Worm (Caenorhabditis elegans) whole organism, mixed stage, embryonic: ENCODE data around the gene F16G10.11.

Source experiments
- M03D4.4 ChIP-seq: sonication (generic microtip); optimal IDR thresholded peaks from 2 replicates; lab custom pipeline; 2017; ENCODE audit warnings: mild to moderate bottlenecking, missing genetic modification characterization, missing compliant biosample characterization
- bed-3 ChIP-seq: fragments of 200-800 bp; sonication (Bioruptor generic); optimal IDR thresholded peaks from 3 replicates; lab custom pipeline; 2018; ENCODE audit warnings: mild to moderate bottlenecking, missing genetic modification characterization, moderate library complexity, missing compliant biosample characterization
- blmp-1 ChIP-seq: fragments of 150-350 bp; optimal IDR thresholded peaks from 2 replicates; lab custom pipeline; 2014; ENCODE audit warnings: missing biosample characterization, missing genetic modification characterization
- ceh-39 ChIP-seq: fragments of 150-350 bp; optimal IDR thresholded peaks from 2 replicates; lab custom pipeline; 2014; ENCODE audit warnings: missing biosample characterization, missing genetic modification characterization
- ceh-43 ChIP-seq: fragments of 200-800 bp; sonication (Bioruptor generic); optimal IDR thresholded peaks from 2 replicates; lab custom pipeline; 2018; ENCODE audit warnings: mild to moderate bottlenecking, missing genetic modification characterization, moderate library complexity, missing compliant biosample characterization
- ceh-83 ChIP-seq: fragments of 200-800 bp; sonication (Bioruptor generic); optimal IDR thresholded peaks from 2 replicates; lab custom pipeline; 2018; ENCODE audit warnings: mild to moderate bottlenecking, missing genetic modification characterization, missing compliant biosample characterization
- ces-1 ChIP-seq: fragments of 150-350 bp; optimal IDR thresholded peaks from 2 replicates; lab custom pipeline; 2014; ENCODE audit warnings: missing biosample characterization, missing genetic modification reagents, missing genetic modification characterization
- cnd-1 ChIP-seq: fragments of 200-800 bp; sonication (Bioruptor generic); optimal IDR thresholded peaks from 2 replicates; lab custom pipeline; 2018; ENCODE audit warnings: mild to moderate bottlenecking, missing genetic modification characterization, missing compliant biosample characterization
- drap-1 ChIP-seq: fragments of 200-800 bp; sonication (Bioruptor generic); optimal IDR thresholded peaks from 3 replicates; lab custom pipeline; 2018; ENCODE audit warnings: mild to moderate bottlenecking, missing genetic modification characterization, missing compliant biosample characterization
- elt-1 ChIP-seq: sonication (generic microtip); optimal IDR thresholded peaks from 2 replicates; lab custom pipeline; 2017; ENCODE audit warnings: missing genetic modification characterization, mild to moderate bottlenecking, missing compliant biosample characterization, antibody characterized with exemption, moderate library complexity, borderline replicate concordance; ENCODE audit not compliant: insufficient read depth
- flh-1 ChIP-seq: fragments of 200-800 bp; sonication (Bioruptor generic); optimal IDR thresholded peaks from 2 replicates; lab custom pipeline; 2018; ENCODE audit warnings: mild to moderate bottlenecking, missing genetic modification characterization, moderate library complexity, missing compliant biosample characterization
- ham-2 ChIP-seq: fragments of 200-800 bp; sonication (Bioruptor generic); optimal IDR thresholded peaks from 2 replicates; lab custom pipeline; 2018; ENCODE audit warnings: mild to moderate bottlenecking, missing genetic modification characterization, missing compliant biosample characterization
- hlh-1 ChIP-seq: fragments of 150-350 bp; optimal IDR thresholded peaks from 2 replicates; lab custom pipeline; 2014; ENCODE audit warnings: missing biosample characterization, missing genetic modification reagents, missing genetic modification characterization
- lin-13 ChIP-seq: fragments of 150-350 bp; optimal IDR thresholded peaks from 2 replicates; lab custom pipeline; 2014; ENCODE audit warnings: missing biosample characterization, missing genetic modification characterization
- lsy-2 ChIP-seq: fragments of 150-350 bp; optimal IDR thresholded peaks from 2 replicates; lab custom pipeline; 2014; ENCODE audit warnings: missing biosample characterization, missing genetic modification characterization
- mls-2 ChIP-seq: sonication (generic microtip); optimal IDR thresholded peaks from 2 replicates; lab custom pipeline; 2016; ENCODE audit warnings: mild to moderate bottlenecking, missing genetic modification characterization, moderate library complexity, missing compliant biosample characterization
- nhr-12 ChIP-seq: fragments of 150-350 bp; optimal IDR thresholded peaks from 2 replicates; lab custom pipeline; 2014; ENCODE audit warnings: missing biosample characterization, missing genetic modification characterization
- nhr-28 ChIP-seq: fragments of 150-350 bp; optimal IDR thresholded peaks from 2 replicates; lab custom pipeline; 2014; ENCODE audit warnings: missing biosample characterization, missing genetic modification characterization
- nhr-76 ChIP-seq: sonication (generic microtip); optimal IDR thresholded peaks from 2 replicates; lab custom pipeline; 2017; ENCODE audit warnings: missing biosample characterization, missing genetic modification characterization
- pha-4 ChIP-seq: fragments of 150-350 bp; optimal IDR thresholded peaks from 2 replicates; lab custom pipeline; 2018; ENCODE audit warnings: missing biosample characterization, missing genetic modification reagents, missing genetic modification characterization
- sem-2 ChIP-seq: fragments of 200-800 bp; sonication (Bioruptor generic); optimal IDR thresholded peaks from 2 replicates; lab custom pipeline; 2018; ENCODE audit warnings: mild to moderate bottlenecking, missing genetic modification characterization, missing compliant biosample characterization
- sptf-1 ChIP-seq: sonication (generic microtip); optimal IDR thresholded peaks from 2 replicates; lab custom pipeline; 2017; ENCODE audit warnings: mild to moderate bottlenecking, missing genetic modification characterization, moderate library complexity, missing compliant biosample characterization
- tbx-8 ChIP-seq: fragments of 200-800 bp; sonication (Bioruptor generic); optimal IDR thresholded peaks from 2 replicates; lab custom pipeline; 2018; ENCODE audit warnings: mild to moderate bottlenecking, missing genetic modification characterization, moderate library complexity, missing compliant biosample characterization
- unc-120 ChIP-seq: sonication (generic microtip); optimal IDR thresholded peaks from 2 replicates; lab custom pipeline; 2017; ENCODE audit warnings: missing genetic modification characterization, missing compliant biosample characterization; ENCODE audit not compliant: poor library complexity, severe bottlenecking
- unc-39 ChIP-seq: fragments of 150-350 bp; optimal IDR thresholded peaks from 2 replicates; lab custom pipeline; 2014; ENCODE audit warnings: missing biosample characterization, missing genetic modification characterization
- unc-62 ChIP-seq: fragments of 150-350 bp; optimal IDR thresholded peaks from 2 replicates; lab custom pipeline; 2014; ENCODE audit warnings: missing biosample characterization, missing genetic modification reagents, missing genetic modification characterization
- ztf-11 ChIP-seq: fragments of 150-350 bp; optimal IDR thresholded peaks from 2 replicates; lab custom pipeline; 2014; ENCODE audit warnings: missing biosample characterization, missing genetic modification characterization

The F16G10.11 gene

DNA sequence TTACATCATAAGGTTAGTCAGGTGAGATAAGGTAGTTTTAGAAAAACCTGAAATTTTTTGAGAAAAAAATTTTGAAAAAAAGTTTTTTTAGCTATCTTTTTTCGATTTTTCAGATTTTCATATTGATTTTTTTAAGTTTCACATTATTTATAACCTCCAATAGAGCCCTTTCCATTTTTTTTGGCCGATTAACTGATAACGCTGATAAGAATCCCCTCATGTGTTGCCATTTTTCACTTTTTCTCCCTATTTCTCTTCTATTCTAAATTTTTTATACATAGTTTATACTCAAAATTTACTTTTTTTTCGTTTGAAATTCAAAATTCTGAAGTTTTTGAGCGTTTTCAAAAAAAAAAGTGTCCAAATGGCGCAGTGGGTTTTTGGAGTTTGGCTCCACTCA is 44.5 kb upstream of the F16G10.11 start:
- TF ChIP-seq ces-1 (GFP tag; lab: Kevin White, UChicago) = no peak
- no peak for TF ChIP-seq flh-1
- TF ChIP-seq ceh-43 (GFP tag; lab: Kevin White, UChicago) = no peak
- no peak for TF ChIP-seq nhr-12 (tag; lab: Kevin White, UChicago)
- TF ChIP-seq M03D4.4 (tag; lab: Kevin White, UChicago) = no peak
- TF ChIP-seq drap-1 (GFP tag; lab: Kevin White, UChicago) = no peak
- no peak for TF ChIP-seq tbx-8 (GFP tag; lab: Kevin White, UChicago)
- TF ChIP-seq lin-13 (tag; lab: Kevin White, UChicago) = no peak
- TF ChIP-seq sem-2 (GFP tag; lab: Kevin White, UChicago) = no peak
- TF ChIP-seq ztf-11 (tag; lab: Kevin White, UChicago) = no peak
- TF ChIP-seq ceh-39 (tag; lab: Kevin White, UChicago) = no peak
- TF ChIP-seq sptf-1 = no peak
- no peak for TF ChIP-seq mls-2 (tag; lab: Kevin White, UChicago)
- no peak for TF ChIP-seq cnd-1 (tag; lab: Kevin White, UChicago)
- TF ChIP-seq ham-2 = no peak
- TF ChIP-seq pha-4 (tag; lab: Kevin White, UChicago) = no peak
- no peak for TF ChIP-seq unc-39 (tag; lab: Kevin White, UChicago)
- TF ChIP-seq lsy-2 (tag; lab: Kevin White, UChicago) = no peak
- TF ChIP-seq hlh-1 (tag; lab: Kevin White, UChicago) = no peak

ce11 chrII:2436757-2437156 is 43.0 kb upstream of the F16G10.11 start:
- no peak for TF ChIP-seq bed-3 (GFP tag; lab: Kevin White, UChicago)
- peak; percentile 97 for TF ChIP-seq elt-1 (tag; lab: Kevin White, UChicago)
- TF ChIP-seq, all 35 proteins: peak for 1

DNA sequence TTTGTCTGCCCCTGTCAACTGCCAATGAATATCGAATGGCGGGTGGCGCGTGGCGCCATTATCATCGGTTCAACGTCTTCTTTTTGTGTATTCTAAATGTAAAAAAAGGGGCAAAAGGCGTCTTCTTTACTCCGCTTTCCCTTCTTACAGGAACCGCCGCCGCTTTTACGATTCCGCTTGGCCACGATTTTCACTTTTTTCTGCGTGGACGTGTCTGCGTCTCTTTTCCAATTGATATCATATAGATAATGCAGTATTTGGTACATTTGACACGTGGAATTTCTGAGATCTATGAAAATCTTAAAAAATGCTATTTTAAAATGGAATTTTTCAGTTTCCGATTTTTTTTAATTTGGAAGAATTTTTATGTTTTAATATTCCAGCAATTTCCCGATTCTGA is 41.8 kb upstream of the F16G10.11 start:
- TF ChIP-seq pha-4 (tag; lab: Kevin White, UChicago) (no peak), ham-2 (no peak), drap-1 (GFP tag; lab: Kevin White, UChicago) (no peak), blmp-1 (peak; percentile 76), M03D4.4 (tag; lab: Kevin White, UChicago) (no peak), ceh-83 (no peak)

DNA sequence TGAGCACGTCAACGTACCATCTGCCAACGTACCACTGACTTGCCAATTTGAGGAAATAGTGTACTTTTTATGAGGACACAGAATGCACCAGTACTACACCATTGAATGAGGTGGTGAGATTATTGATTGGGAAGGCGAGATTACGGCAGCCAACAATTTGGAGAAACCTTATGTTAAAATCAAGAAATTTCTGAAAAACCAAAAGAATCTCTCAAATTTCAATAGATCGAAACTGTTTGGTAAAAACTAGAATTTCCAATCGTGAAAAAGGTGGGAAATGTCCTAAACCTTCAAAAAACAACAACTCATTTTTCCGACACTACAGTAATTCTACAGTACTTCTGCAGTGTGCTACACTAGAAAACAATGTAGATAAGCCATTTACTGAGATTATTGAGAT is 38.3 kb upstream of the F16G10.11 start, which contains the start of gene ceh-86:
ceh-86 (minus strand) TSS at position 101 of the 400 bp plus-strand sequence.
- TF ChIP-seq unc-62 (GFP tag; lab: Kevin White, UChicago) = no peak
- TF ChIP-seq cnd-1 (tag; lab: Kevin White, UChicago) = peak; percentile 55
- no peak for TF ChIP-seq ceh-83
- peak; percentile 6 for TF ChIP-seq ceh-39 (tag; lab: Kevin White, UChicago)
- TF ChIP-seq, all 35 proteins: peak for 2

DNA sequence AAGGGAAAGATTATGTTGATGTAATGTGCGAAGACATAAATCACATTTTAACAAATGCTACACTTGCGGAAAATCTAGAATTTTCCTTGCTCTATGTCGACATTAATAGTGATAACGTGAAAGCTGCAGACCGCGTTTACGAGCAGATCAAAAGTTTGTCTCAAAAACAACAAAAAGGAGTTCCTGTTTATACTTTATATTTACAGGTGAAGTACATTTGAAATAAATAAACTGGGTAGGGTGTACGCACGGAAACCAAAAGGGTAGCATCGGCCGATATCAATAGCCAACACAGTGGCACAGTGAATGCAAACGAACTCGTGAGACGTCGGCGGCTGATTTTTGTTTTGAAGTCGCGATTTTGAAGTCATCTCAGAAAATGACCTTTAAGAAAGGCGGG is 28.7 kb upstream of the F16G10.11 start:
- no peak for TF ChIP-seq drap-1 (GFP tag; lab: Kevin White, UChicago)

- no peak for TF ChIP-seq unc-120 (tag; lab: Kevin White, UChicago)
- TF ChIP-seq ceh-83 = no peak
- no peak for TF ChIP-seq unc-62 (GFP tag; lab: Kevin White, UChicago)
- no peak for TF ChIP-seq M03D4.4 (tag; lab: Kevin White, UChicago)
- TF ChIP-seq ztf-11 (tag; lab: Kevin White, UChicago) = no peak
- TF ChIP-seq nhr-12 (tag; lab: Kevin White, UChicago) = no peak
- TF ChIP-seq elt-1 (tag; lab: Kevin White, UChicago) = no peak
Observed at ce11 chrII:2421905-2422304, 28.2 kb upstream of the F16G10.11 start, which contains the start of gene F42G2.2. Gene F42G2.2 (plus strand): TSS chrII:2422205.

ce11 chrII:2421185-2421584 is 27.5 kb upstream of the F16G10.11 start:
- TF ChIP-seq lsy-2 (tag; lab: Kevin White, UChicago) = no peak
- TF ChIP-seq ceh-83 = no peak
- TF ChIP-seq bed-3 (GFP tag; lab: Kevin White, UChicago) = no peak
- no peak for TF ChIP-seq nhr-76
- no peak for TF ChIP-seq nhr-28
- no peak for TF ChIP-seq ceh-43 (GFP tag; lab: Kevin White, UChicago)
- no peak for TF ChIP-seq ceh-39 (tag; lab: Kevin White, UChicago)
- TF ChIP-seq flh-1 = no peak
- TF ChIP-seq blmp-1 = no peak
- no peak for TF ChIP-seq elt-1 (tag; lab: Kevin White, UChicago)
- TF ChIP-seq pha-4 (tag; lab: Kevin White, UChicago) = no peak
- TF ChIP-seq nhr-12 (tag; lab: Kevin White, UChicago) = no peak
